Worm (Caenorhabditis elegans) whole organism, young adult: ENCODE results near the gene srt-30.

Experiments used
- F49E8.2 ChIP-seq: sonication (generic microtip); optimal IDR thresholded peaks from 3 replicates; lab custom pipeline; 2017; ENCODE audit warnings: missing genetic modification characterization, mild to moderate bottlenecking, missing compliant biosample characterization, antibody characterized with exemption, moderate library complexity; ENCODE audit not compliant: insufficient read depth
- K12H6.12 ChIP-seq: fragments of 200-800 bp; sonication (Bioruptor generic); optimal IDR thresholded peaks from 2 replicates; lab custom pipeline; 2018; ENCODE audit warnings: mild to moderate bottlenecking, missing genetic modification characterization, missing compliant biosample characterization
- T07F8.4 ChIP-seq: sonication (generic microtip); optimal IDR thresholded peaks from 2 replicates; lab custom pipeline; 2016; ENCODE audit warnings: mild to moderate bottlenecking, missing genetic modification characterization, moderate library complexity, missing compliant biosample characterization
- Y79H2A.3 ChIP-seq: fragments of 200-800 bp; sonication (Bioruptor generic); conservative IDR thresholded peaks from 2 replicates; pipeline ENCODE4 v1.3.6; 2022; ENCODE audit warnings: missing genetic modification reagents, missing genetic modification characterization, missing compliant biosample characterization
- ZK185.1 ChIP-seq: sonication (generic microtip); optimal IDR thresholded peaks from 2 replicates; lab custom pipeline; 2016; ENCODE audit warnings: mild to moderate bottlenecking, missing genetic modification characterization, missing compliant biosample characterization; ENCODE audit not compliant: poor library complexity, severe bottlenecking
- akir-1 ChIP-seq: fragments of 200-800 bp; sonication (Bioruptor generic); optimal IDR thresholded peaks from 2 replicates; lab custom pipeline; 2018; ENCODE audit warnings: mild to moderate bottlenecking, missing genetic modification characterization, moderate library complexity, missing compliant biosample characterization
- ama-1 ChIP-seq, 3 experiments: fragments of 150-350 bp in 1 of 3; sonication (generic microtip) in 2 of 3; optimal IDR thresholded peaks; 2 replicates each; lab custom pipeline; 2014 to 2018; ENCODE audit warnings: missing biosample characterization in 2 of 3, missing genetic modification characterization in 2 of 3, missing genetic modification reagents in 2 of 3
- aptf-2 ChIP-seq: fragments of 200-800 bp; sonication (Bioruptor generic); conservative IDR thresholded peaks from 2 replicates; pipeline ENCODE4 v1.3.6; 2022; ENCODE audit warnings: missing genetic modification reagents, missing genetic modification characterization, missing compliant biosample characterization
- attf-6 ChIP-seq: fragments of 200-800 bp; sonication (Bioruptor generic); IDR thresholded peaks from 2 replicates; pipeline ENCODE4 v1.3.6; 2022; ENCODE audit warnings: missing genetic modification reagents, missing genetic modification characterization, missing compliant biosample characterization
- bed-2 ChIP-seq: fragments of 200-800 bp; sonication (Bioruptor generic); IDR thresholded peaks from 2 replicates; pipeline ENCODE4 v1.3.6; 2022; ENCODE audit warnings: missing genetic modification reagents, missing genetic modification characterization, missing compliant biosample characterization
- ceh-100 ChIP-seq: fragments of 200-800 bp; sonication (Bioruptor generic); IDR thresholded peaks from 2 replicates; pipeline ENCODE4 v1.3.6; 2022; ENCODE audit warnings: missing genetic modification reagents, missing genetic modification characterization, missing compliant biosample characterization
- egl-44 ChIP-seq: fragments of 200-800 bp; sonication (Bioruptor generic); IDR thresholded peaks from 2 replicates; pipeline ENCODE4 v1.3.6; 2022; ENCODE audit warnings: missing genetic modification reagents, missing genetic modification characterization, missing compliant biosample characterization
- ets-4 ChIP-seq: fragments of 200-800 bp; sonication (Bioruptor generic); optimal IDR thresholded peaks from 2 replicates; lab custom pipeline; 2018; ENCODE audit warnings: mild to moderate bottlenecking, missing genetic modification characterization, missing compliant biosample characterization
- hlh-12 ChIP-seq: sonication (generic microtip); optimal IDR thresholded peaks from 2 replicates; lab custom pipeline; 2016; ENCODE audit warnings: missing genetic modification characterization, missing compliant biosample characterization
- hlh-26 ChIP-seq: fragments of 200-800 bp; sonication (Bioruptor generic); conservative IDR thresholded peaks from 2 replicates; pipeline ENCODE4 v1.3.6; 2022; ENCODE audit warnings: missing genetic modification reagents, missing genetic modification characterization, missing compliant biosample characterization
- hmg-1.2 ChIP-seq: fragments of 200-800 bp; sonication (Bioruptor generic); IDR thresholded peaks from 2 replicates; pipeline ENCODE4 v1.3.6; 2022; ENCODE audit warnings: missing genetic modification reagents, missing genetic modification characterization, missing compliant biosample characterization
- lin-26 ChIP-seq: fragments of 200-800 bp; sonication (Bioruptor generic); IDR thresholded peaks from 2 replicates; pipeline ENCODE4 v1.3.6; 2022; ENCODE audit warnings: missing genetic modification reagents, missing genetic modification characterization, missing compliant biosample characterization
- lin-40 ChIP-seq: sonication (generic microtip); optimal IDR thresholded peaks from 2 replicates; lab custom pipeline; 2016; ENCODE audit warnings: missing genetic modification characterization, mild to moderate bottlenecking, missing compliant biosample characterization, missing genotype, missing genetic modification reagents
- lin-54 ChIP-seq: fragments of 200-800 bp; sonication (Bioruptor generic); optimal IDR thresholded peaks from 2 replicates; lab custom pipeline; 2018; ENCODE audit warnings: mild to moderate bottlenecking, missing genetic modification characterization, missing compliant biosample characterization
- lsl-1 ChIP-seq: fragments of 200-800 bp; sonication (Bioruptor generic); optimal IDR thresholded peaks from 2 replicates; lab custom pipeline; 2018; ENCODE audit warnings: mild to moderate bottlenecking, missing genetic modification characterization, moderate library complexity, missing compliant biosample characterization
- madf-8 ChIP-seq: fragments of 200-800 bp; sonication (Bioruptor generic); conservative IDR thresholded peaks from 2 replicates; pipeline ENCODE4 v1.3.6; 2022; ENCODE audit warnings: missing genetic modification reagents, missing genetic modification characterization, missing compliant biosample characterization
- mxl-1 ChIP-seq: sonication (generic microtip); optimal IDR thresholded peaks from 2 replicates; lab custom pipeline; 2016; ENCODE audit warnings: missing genetic modification characterization, missing compliant biosample characterization
- nhr-27 ChIP-seq: fragments of 200-800 bp; sonication (Bioruptor generic); optimal IDR thresholded peaks from 2 replicates; lab custom pipeline; 2018; ENCODE audit warnings: mild to moderate bottlenecking, missing genetic modification characterization, moderate library complexity, missing compliant biosample characterization
- nhr-80 ChIP-seq: sonication (generic microtip); optimal IDR thresholded peaks from 2 replicates; lab custom pipeline; 2016; ENCODE audit warnings: missing genetic modification characterization, missing compliant biosample characterization
- pha-4 ChIP-seq: fragments of 150-350 bp; sonication (generic microtip); optimal IDR thresholded peaks from 2 replicates; lab custom pipeline; 2014; ENCODE audit warnings: missing biosample characterization, missing genetic modification reagents, missing genetic modification characterization
- rec-8 ChIP-seq, 2 experiments: sonication (generic microtip); optimal IDR thresholded peaks; 2 replicates each; lab custom pipeline; 2016; ENCODE audit warnings: mild to moderate bottlenecking in 2 of 2, missing genetic modification characterization in 2 of 2, missing genetic modification reagents in 2 of 2, missing genotype in 2 of 2, missing biosample characterization in 1 of 2, missing compliant biosample characterization in 1 of 2, moderate library complexity in 1 of 2
- sea-2 ChIP-seq: fragments of 200-800 bp; sonication (Bioruptor generic); IDR thresholded peaks from 2 replicates; pipeline ENCODE4 v1.3.6; 2022; ENCODE audit warnings: missing genetic modification characterization, missing compliant biosample characterization
- snpc-1.1 ChIP-seq: sonication (generic microtip); optimal IDR thresholded peaks from 2 replicates; lab custom pipeline; 2017; ENCODE audit warnings: missing genetic modification characterization, mild to moderate bottlenecking, missing compliant biosample characterization, antibody characterized with exemption, moderate library complexity, missing genotype, missing genetic modification reagents; ENCODE audit not compliant: insufficient read depth
- snpc-1.3 ChIP-seq: sonication (generic microtip); optimal IDR thresholded peaks from 2 replicates; lab custom pipeline; 2017; ENCODE audit warnings: missing genetic modification characterization, mild to moderate bottlenecking, missing compliant biosample characterization, antibody characterized with exemption, moderate library complexity, missing genotype, missing genetic modification reagents; ENCODE audit not compliant: insufficient read depth
- tlf-1 ChIP-seq: fragments of 200-800 bp; sonication (Bioruptor generic); optimal IDR thresholded peaks from 2 replicates; lab custom pipeline; 2018; ENCODE audit warnings: mild to moderate bottlenecking, missing genetic modification characterization, missing compliant biosample characterization
- unc-62 ChIP-seq: fragments of 150-350 bp; optimal IDR thresholded peaks from 2 replicates; lab custom pipeline; 2014; ENCODE audit warnings: missing biosample characterization, missing genetic modification reagents, missing genetic modification characterization
- ztf-22 ChIP-seq: fragments of 200-800 bp; sonication (Bioruptor generic); optimal IDR thresholded peaks from 2 replicates; lab custom pipeline; 2018; ENCODE audit warnings: mild to moderate bottlenecking, missing genetic modification characterization, moderate library complexity, missing compliant biosample characterization
- ztf-25 ChIP-seq: fragments of 200-800 bp; sonication (Bioruptor generic); IDR thresholded peaks from 2 replicates; pipeline ENCODE4 v1.3.6; 2022; ENCODE audit warnings: missing genetic modification reagents, missing genetic modification characterization, missing compliant biosample characterization
- ztf-26 ChIP-seq: sonication (generic microtip); optimal IDR thresholded peaks from 2 replicates; lab custom pipeline; 2017; ENCODE audit warnings: missing genetic modification characterization, missing compliant biosample characterization
- ztf-3 ChIP-seq: fragments of 200-800 bp; sonication (Bioruptor generic); optimal IDR thresholded peaks from 2 replicates; lab custom pipeline; 2018; ENCODE audit warnings: mild to moderate bottlenecking, missing genetic modification characterization, missing compliant biosample characterization
- ztf-6 ChIP-seq: fragments of 200-800 bp; sonication (Bioruptor generic); IDR thresholded peaks from 2 replicates; pipeline ENCODE4 v1.3.6; 2022; ENCODE audit warnings: missing genetic modification reagents, missing genetic modification characterization, missing compliant biosample characterization

srt-30 gene

DNA sequence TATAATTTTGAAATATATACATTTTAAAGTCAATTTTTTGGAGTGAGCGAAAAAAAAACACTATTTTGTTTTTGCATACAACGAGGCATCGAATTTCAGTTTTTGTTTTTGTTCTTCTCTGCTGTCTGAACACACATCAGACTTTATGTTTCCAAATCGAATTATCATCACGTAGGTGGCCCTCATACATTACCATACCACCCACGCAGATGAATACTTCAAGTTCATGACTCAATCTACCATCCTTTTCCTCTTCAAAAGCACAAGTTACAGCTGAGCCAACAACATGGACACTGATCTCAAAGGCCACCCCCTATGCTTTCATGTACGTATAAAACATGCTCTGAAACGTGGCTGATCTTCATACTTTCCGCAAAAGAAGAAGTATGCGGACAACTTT, 10.5 kb downstream of the srt-30 start, which contains the start of gene R08F11.7:
TSS of gene R08F11.7 (plus strand) at position 301 of the 400 bp plus-strand sequence.
- TF ChIP-seq snpc-1.3 (tag; lab: Kevin White, UChicago) = no peak
- no peak for TF ChIP-seq lin-54 (GFP tag; lab: Kevin White, UChicago)
- TF ChIP-seq attf-6 (GFP tag; lab: Robert Waterston, UW) = no peak
- no peak for TF ChIP-seq ztf-6 (GFP tag; lab: Robert Waterston, UW)
- TF ChIP-seq tlf-1 (GFP tag; lab: Kevin White, UChicago) = no peak
- no peak for TF ChIP-seq ZK185.1 (tag; lab: Kevin White, UChicago)
- no peak for TF ChIP-seq madf-8
- no peak for TF ChIP-seq sea-2
- no peak for TF ChIP-seq ztf-25 (GFP tag; lab: Robert Waterston, UW)
- TF ChIP-seq bed-2 = no peak
- TF ChIP-seq akir-1 (GFP tag; lab: Kevin White, UChicago) = no peak
- no peak for TF ChIP-seq T07F8.4 (tag; lab: Kevin White, UChicago)
- no peak for TF ChIP-seq ceh-100

ce11 chrV:3788538-3788937, 11.7 kb downstream of the srt-30 start:
- TF ChIP-seq nhr-27 (tag; lab: Kevin White, UChicago) = no peak
- TF ChIP-seq hlh-12 (tag; lab: Kevin White, UChicago) = no peak
- no peak for TF ChIP-seq T07F8.4 (tag; lab: Kevin White, UChicago)
- no peak for TF ChIP-seq ama-1 (optimal IDR thresholded peaks at IDR 0.05; lab: Kevin White, UChicago)
- no peak for TF ChIP-seq ama-1 (GFP tag; optimal IDR thresholded peaks at IDR 0.05; lab: Kevin White, UChicago)
- no peak for TF ChIP-seq ztf-22
- no peak for TF ChIP-seq lin-26 (GFP tag; lab: Robert Waterston, UW)
- TF ChIP-seq ets-4 (GFP tag; lab: Kevin White, UChicago) = no peak
- TF ChIP-seq pha-4 (tag; lab: Kevin White, UChicago) = no peak
- TF ChIP-seq K12H6.12 = no peak

- no peak for TF ChIP-seq hmg-1.2
- no peak for TF ChIP-seq ztf-3 (GFP tag; lab: Kevin White, UChicago)
- TF ChIP-seq lin-40 (tag; lab: Kevin White, UChicago) = no peak
- TF ChIP-seq ztf-26 (tag; lab: Kevin White, UChicago) = no peak
- no peak for TF ChIP-seq madf-8
- peak; percentile 65 for TF ChIP-seq nhr-80 (tag; lab: Kevin White, UChicago)
- TF ChIP-seq aptf-2 (GFP tag; lab: Robert Waterston, UW) = no peak
- TF ChIP-seq snpc-1.1 (tag; lab: Kevin White, UChicago) = no peak
- TF ChIP-seq lsl-1 (GFP tag; lab: Kevin White, UChicago) = no peak
- no peak for TF ChIP-seq rec-8 (tag; optimal IDR thresholded peaks at IDR 0.05; lab: Kevin White, UChicago)
- no peak for TF ChIP-seq F49E8.2 (tag; lab: Kevin White, UChicago)
- no peak for TF ChIP-seq hlh-12 (tag; lab: Kevin White, UChicago)
- TF ChIP-seq unc-62 = peak; percentile 39
- TF ChIP-seq Y79H2A.3 = no peak
- TF ChIP-seq mxl-1 (tag; lab: Kevin White, UChicago) = no peak
- TF ChIP-seq hlh-26 (GFP tag; lab: Robert Waterston, UW) = no peak
- TF ChIP-seq egl-44 (GFP tag; lab: Robert Waterston, UW) = no peak
Observed at ce11 chrV:3784167-3784734, 16.0 kb downstream of the srt-30 start, which contains the start of gene R08F11.1. TSS of gene R08F11.1 (minus strand) at chrV:3784217.
